Fruit fly (Drosophila melanogaster) whole organism, pupa: ENCODE data around the gene CG33257.

Experiments
- CG34367 ChIP-seq: fragments of 200-800 bp; sonication (Bioruptor generic); optimal IDR thresholded peaks from 2 replicates; lab custom pipeline; 2018; ENCODE audit warnings: missing biosample characterization, mild to moderate bottlenecking, missing genetic modification characterization
- CG4496 ChIP-seq: fragments of 200-800 bp; sonication (Bioruptor generic); IDR thresholded peaks from 3 replicates; pipeline ENCODE4 v1.3.6; 2022; ENCODE audit warnings: missing biosample characterization, missing genetic modification characterization
- EcR ChIP-seq: fragments of 200-800 bp; sonication (Bioruptor generic); optimal IDR thresholded peaks from 3 replicates; lab custom pipeline; 2019; ENCODE audit warnings: missing biosample characterization, missing genetic modification characterization, mild to moderate bottlenecking, moderate library complexity, missing genetic modification reagents
- rn ChIP-seq: fragments of 200-800 bp; sonication (Bioruptor generic); IDR thresholded peaks from 2 replicates; pipeline ENCODE4 v1.3.6; 2022; ENCODE audit warnings: missing biosample characterization, missing genetic modification characterization

DNA sequence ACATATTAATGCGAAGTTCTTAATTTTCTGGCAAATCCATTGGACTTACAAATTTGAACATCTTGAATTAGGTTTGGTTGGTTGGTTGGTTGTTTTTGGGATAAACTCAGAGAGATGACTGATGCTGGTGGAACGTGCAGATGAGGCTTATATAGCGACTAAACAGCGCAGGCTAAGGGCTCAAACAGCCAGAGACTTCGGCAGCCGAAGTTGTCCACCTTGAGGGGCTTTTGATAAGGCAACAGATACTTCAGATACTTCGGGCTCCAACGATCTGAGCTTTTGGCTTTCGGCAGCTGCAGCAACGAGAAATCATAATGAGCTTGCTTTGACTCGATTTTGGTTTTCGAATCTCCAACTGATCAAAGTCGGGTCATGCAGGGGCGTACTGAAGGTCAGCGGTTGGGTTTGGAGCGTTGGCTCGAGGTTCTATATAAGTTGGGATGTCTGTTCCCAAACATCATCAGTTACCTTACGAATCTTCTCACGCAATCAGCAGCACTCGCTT, 26.7 kb upstream of the CG33257 start, which contains the start of the genes CG13041 and CG13060:
- TF ChIP-seq CG34367 (tag; lab: Kevin White, UChicago), result no peak
- no peak for TF ChIP-seq CG4496 (GFP tag; lab: Robert Waterston, UW)
- no peak for TF ChIP-seq EcR (GFP tag; lab: Kevin White, UChicago)
- TF ChIP-seq rn, result no peak
